Worm (Caenorhabditis elegans) whole organism, L3 larva: Measurements from ENCODE around the gene arrd-22.

Experiments used
- R02D3.7 ChIP-seq: fragments of 150-350 bp; optimal IDR thresholded peaks from 2 replicates; lab custom pipeline; 2014; ENCODE audit warnings: missing biosample characterization, missing genetic modification characterization
- ama-1 ChIP-seq: fragments of 150-350 bp; optimal IDR thresholded peaks from 2 replicates; lab custom pipeline; 2018
- ceh-82 ChIP-seq: fragments of 150-350 bp; optimal IDR thresholded peaks from 2 replicates; lab custom pipeline; 2014; ENCODE audit warnings: missing biosample characterization, missing genetic modification characterization
- elt-2 ChIP-seq: sonication (generic microtip); optimal IDR thresholded peaks from 2 replicates; lab custom pipeline; 2016; ENCODE audit warnings: missing genetic modification reagents, mild to moderate bottlenecking, missing genetic modification characterization, missing compliant biosample characterization
- lin-15B ChIP-seq: fragments of 150-350 bp; optimal IDR thresholded peaks from 2 replicates; lab custom pipeline; 2014; ENCODE audit warnings: missing biosample characterization, missing genetic modification characterization
- lin-39 ChIP-seq: fragments of 150-350 bp; optimal IDR thresholded peaks from 2 replicates; lab custom pipeline; 2018; ENCODE audit warnings: missing biosample characterization, missing genetic modification reagents, missing genetic modification characterization
- mdl-1 ChIP-seq: fragments of 150-350 bp; optimal IDR thresholded peaks from 2 replicates; lab custom pipeline; 2014; ENCODE audit warnings: missing biosample characterization, missing genetic modification characterization
- mml-1 ChIP-seq: fragments of 150-350 bp; sonication (generic microtip); optimal IDR thresholded peaks from 3 replicates; lab custom pipeline; 2014; ENCODE audit warnings: missing biosample characterization, missing genetic modification characterization
- nfya-1 ChIP-seq: sonication (generic microtip); optimal IDR thresholded peaks from 2 replicates; lab custom pipeline; 2017; ENCODE audit warnings: missing genetic modification characterization, mild to moderate bottlenecking, missing compliant biosample characterization, antibody characterized with exemption, moderate library complexity; ENCODE audit not compliant: insufficient read depth
- nhr-12 ChIP-seq: fragments of 150-350 bp; optimal IDR thresholded peaks from 2 replicates; lab custom pipeline; 2014; ENCODE audit warnings: missing biosample characterization, missing genetic modification characterization
- nhr-76 ChIP-seq: fragments of 150-350 bp; sonication (generic microtip); optimal IDR thresholded peaks from 5 replicates; lab custom pipeline; 2014; ENCODE audit warnings: missing biosample characterization, missing genetic modification characterization
- unc-62 ChIP-seq: fragments of 150-350 bp; sonication (generic microtip); optimal IDR thresholded peaks from 4 replicates; lab custom pipeline; 2014; ENCODE audit warnings: missing biosample characterization, missing genetic modification reagents, missing genetic modification characterization

- TF ChIP-seq elt-2 (tag; lab: Kevin White, UChicago), result no peak
- TF ChIP-seq nhr-12 (tag; lab: Kevin White, UChicago), result no peak
- TF ChIP-seq mml-1 (tag; lab: Kevin White, UChicago), result no peak
- no peak for TF ChIP-seq mdl-1 (tag; lab: Kevin White, UChicago)
- TF ChIP-seq lin-15B (tag; lab: Kevin White, UChicago), result no peak
- TF ChIP-seq nhr-76 (tag; lab: Kevin White, UChicago), result no peak
- TF ChIP-seq unc-62 (GFP tag; lab: Kevin White, UChicago), result no peak
- no peak for TF ChIP-seq R02D3.7
- no peak for TF ChIP-seq ceh-82 (tag; lab: Kevin White, UChicago)
- no peak for TF ChIP-seq nfya-1 (tag; lab: Kevin White, UChicago)
- no peak for TF ChIP-seq ama-1
- no peak for TF ChIP-seq lin-39 (tag; lab: Kevin White, UChicago)
Observed at ce11 chrV:3362475-3362874, 47.8 kb upstream of the arrd-22 start, which contains the start of gene C04E12.4.
